Fruit fly (Drosophila melanogaster) whole organism, embryonic: ENCODE results near the gene Drsl2.

Experiments used
- Abd-B ChIP-seq: fragments of 200-800 bp; sonication (Bioruptor generic); optimal IDR thresholded peaks from 2 replicates; lab custom pipeline; 2018; ENCODE audit warnings: missing biosample characterization, mild to moderate bottlenecking, missing genetic modification characterization, moderate library complexity
- CG10959 ChIP-seq: fragments of 200-800 bp; sonication (Bioruptor generic); IDR thresholded peaks from 2 replicates; pipeline ENCODE4 v1.3.6; 2022; ENCODE audit warnings: missing biosample characterization, missing genetic modification characterization
- CG11398 ChIP-seq: fragments of 200-800 bp; sonication (Bioruptor generic); optimal IDR thresholded peaks from 2 replicates; lab custom pipeline; 2016; ENCODE audit warnings: missing biosample characterization, missing genetic modification characterization
- CG12299 ChIP-seq: fragments of 200-800 bp; sonication (Bioruptor generic); optimal IDR thresholded peaks from 2 replicates; lab custom pipeline; 2018; ENCODE audit warnings: missing biosample characterization, mild to moderate bottlenecking, missing genetic modification characterization
- CG13624 ChIP-seq: fragments of 200-800 bp; sonication (Bioruptor generic); optimal IDR thresholded peaks from 2 replicates; lab custom pipeline; 2016; ENCODE audit warnings: missing biosample characterization, missing genetic modification characterization
- CG15696 ChIP-seq: fragments of 200-800 bp; sonication (Bioruptor generic); optimal IDR thresholded peaks from 2 replicates; lab custom pipeline; 2019; ENCODE audit warnings: missing biosample characterization, mild to moderate bottlenecking, missing genetic modification characterization, moderate library complexity
- CG16863 ChIP-seq: fragments of 200-800 bp; sonication (Bioruptor generic); optimal IDR thresholded peaks from 3 replicates; lab custom pipeline; 2016; ENCODE audit warnings: missing biosample characterization, missing genetic modification characterization
- CG17359 ChIP-seq: fragments of 200-800 bp; sonication (Bioruptor generic); optimal IDR thresholded peaks from 3 replicates; lab custom pipeline; 2018; ENCODE audit warnings: missing biosample characterization, mild to moderate bottlenecking, missing genetic modification characterization, moderate library complexity
- CG18599 ChIP-seq: fragments of 200-800 bp; sonication (Bioruptor generic); optimal IDR thresholded peaks from 3 replicates; lab custom pipeline; 2017; ENCODE audit warnings: missing biosample characterization, missing genetic modification characterization, mild to moderate bottlenecking, moderate library complexity, missing genetic modification reagents
- CG32532 ChIP-seq: fragments of 200-800 bp; sonication (Bioruptor generic); IDR thresholded peaks from 2 replicates; pipeline ENCODE4 v1.3.6; 2022; ENCODE audit warnings: missing biosample characterization, missing genetic modification characterization
- CG32767 ChIP-seq: fragments of 200-800 bp; sonication (Bioruptor generic); IDR thresholded peaks from 2 replicates; pipeline ENCODE4 v1.3.6; 2022; ENCODE audit warnings: missing biosample characterization, missing genetic modification characterization
- CG34224 ChIP-seq: fragments of 200-800 bp; sonication (Bioruptor generic); IDR thresholded peaks from 3 replicates; pipeline ENCODE4 v1.3.6; 2022; ENCODE audit warnings: missing biosample characterization, missing genetic modification characterization; ENCODE audit not compliant: partially characterized antibody
- CG3726 ChIP-seq: fragments of 200-800 bp; sonication (Bioruptor generic); IDR thresholded peaks from 3 replicates; pipeline ENCODE4, ENCODE4 v1.3.6; 2022; ENCODE audit warnings: missing biosample characterization, missing genetic modification characterization
- CG5245 ChIP-seq: fragments of 200-800 bp; sonication (Bioruptor generic); optimal IDR thresholded peaks from 3 replicates; lab custom pipeline; 2016; ENCODE audit warnings: missing biosample characterization, missing genetic modification characterization
- CG7372 ChIP-seq: fragments of 200-800 bp; sonication (Bioruptor generic); IDR thresholded peaks from 2 replicates; pipeline ENCODE4 v1.3.6; 2022; ENCODE audit warnings: missing biosample characterization, missing genetic modification characterization
- CG8944 ChIP-seq: fragments of 200-800 bp; sonication (Bioruptor generic); optimal IDR thresholded peaks from 3 replicates; lab custom pipeline; 2016; ENCODE audit warnings: missing biosample characterization, missing genetic modification characterization
- Camta ChIP-seq: fragments of 200-800 bp; sonication (Bioruptor generic); optimal IDR thresholded peaks from 2 replicates; lab custom pipeline; 2016; ENCODE audit warnings: missing biosample characterization, missing genetic modification characterization
- D19A ChIP-seq: fragments of 200-800 bp; optimal IDR thresholded peaks from 3 replicates; lab custom pipeline; 2019; ENCODE audit warnings: missing biosample characterization, mild to moderate bottlenecking, missing genetic modification characterization, moderate library complexity
- Dbx ChIP-seq: fragments of 200-800 bp; sonication (Bioruptor generic); IDR thresholded peaks from 3 replicates; pipeline ENCODE4 v1.3.6; 2022; ENCODE audit warnings: missing biosample characterization, missing genetic modification characterization
- Dip2 ChIP-seq: fragments of 200-800 bp; sonication (Bioruptor generic); IDR thresholded peaks from 2 replicates; pipeline ENCODE4 v1.3.6; 2022; ENCODE audit warnings: missing biosample characterization, missing genetic modification characterization
- Ets97D ChIP-seq: fragments of 200-800 bp; sonication (Bioruptor generic); optimal IDR thresholded peaks from 3 replicates; lab custom pipeline; 2016; ENCODE audit warnings: missing biosample characterization, missing genetic modification characterization
- Gsc ChIP-seq: fragments of 200-800 bp; sonication (Bioruptor generic); IDR thresholded peaks from 2 replicates; pipeline ENCODE4 v1.3.6; 2022; ENCODE audit warnings: missing biosample characterization, missing genetic modification characterization
- Hand ChIP-seq: fragments of 200-800 bp; sonication (Bioruptor generic); optimal IDR thresholded peaks from 2 replicates; lab custom pipeline; 2017; ENCODE audit warnings: mild to moderate bottlenecking, missing biosample characterization, missing genetic modification reagents, missing genetic modification characterization
- Hsf ChIP-seq: fragments of 200-800 bp; sonication (Bioruptor generic); optimal IDR thresholded peaks from 3 replicates; lab custom pipeline; 2016; ENCODE audit warnings: missing biosample characterization, missing genetic modification characterization
- Jarid2 ChIP-seq: fragments of 200-800 bp; sonication (Bioruptor generic); optimal IDR thresholded peaks from 3 replicates; lab custom pipeline; 2017; ENCODE audit warnings: mild to moderate bottlenecking, missing biosample characterization, missing genetic modification reagents, missing genetic modification characterization
- Lhr ChIP-seq: fragments of 200-800 bp; sonication (Bioruptor generic); optimal IDR thresholded peaks from 3 replicates; lab custom pipeline; 2017; ENCODE audit warnings: mild to moderate bottlenecking, missing biosample characterization, missing genetic modification reagents, missing genetic modification characterization
- Oaz ChIP-seq: fragments of 200-800 bp; sonication (Bioruptor generic); IDR thresholded peaks from 2 replicates; pipeline ENCODE4 v1.3.6; 2022; ENCODE audit warnings: missing biosample characterization, missing genetic modification characterization
- Oli ChIP-seq: fragments of 200-800 bp; sonication (Bioruptor generic); optimal IDR thresholded peaks from 2 replicates; lab custom pipeline; 2018; ENCODE audit warnings: missing biosample characterization, mild to moderate bottlenecking, missing genetic modification characterization, moderate library complexity
- PHDP ChIP-seq: fragments of 200-800 bp; sonication (Bioruptor generic); optimal IDR thresholded peaks from 3 replicates; lab custom pipeline; 2018; ENCODE audit warnings: missing biosample characterization, mild to moderate bottlenecking, missing genetic modification characterization, moderate library complexity
- YL-1 ChIP-seq: fragments of 200-800 bp; sonication (Bioruptor generic); optimal IDR thresholded peaks from 3 replicates; lab custom pipeline; 2017; ENCODE audit warnings: missing biosample characterization, mild to moderate bottlenecking, missing genetic modification characterization
- ab ChIP-seq: fragments of 200-800 bp; sonication (Bioruptor generic); optimal IDR thresholded peaks from 2 replicates; lab custom pipeline; 2016; ENCODE audit warnings: missing biosample characterization, missing genetic modification characterization
- az2 ChIP-seq: fragments of 200-800 bp; sonication (Bioruptor generic); optimal IDR thresholded peaks from 3 replicates; lab custom pipeline; 2016; ENCODE audit warnings: missing biosample characterization, missing genetic modification characterization
- ci ChIP-seq: fragments of 200-800 bp; sonication (Bioruptor generic); IDR thresholded peaks from 3 replicates; pipeline ENCODE4 v1.3.6; 2022; ENCODE audit warnings: missing biosample characterization, missing genetic modification characterization
- crc ChIP-seq: fragments of 200-800 bp; sonication (Bioruptor generic); optimal IDR thresholded peaks from 2 replicates; lab custom pipeline; 2016; ENCODE audit warnings: missing biosample characterization, missing genetic modification characterization
- disco-r ChIP-seq: fragments of 200-800 bp; sonication (Bioruptor generic); optimal IDR thresholded peaks from 2 replicates; lab custom pipeline; 2016; ENCODE audit warnings: missing biosample characterization, missing genetic modification characterization
- emc ChIP-seq: fragments of 200-800 bp; sonication (Bioruptor generic); optimal IDR thresholded peaks from 2 replicates; lab custom pipeline; 2016; ENCODE audit warnings: missing biosample characterization, missing genetic modification characterization
- esg ChIP-seq: fragments of 200-800 bp; sonication (Bioruptor generic); conservative IDR thresholded peaks from 2 replicates; pipeline ENCODE4 v1.3.6; 2022; ENCODE audit warnings: missing biosample characterization, missing genetic modification characterization
- ewg ChIP-seq: fragments of 200-800 bp; sonication (Bioruptor generic); optimal IDR thresholded peaks from 3 replicates; lab custom pipeline; 2017; ENCODE audit warnings: mild to moderate bottlenecking, missing biosample characterization, missing genetic modification reagents, missing genetic modification characterization
- ftz-f1 ChIP-seq: fragments of 200-800 bp; sonication (Bioruptor generic); optimal IDR thresholded peaks from 2 replicates; lab custom pipeline; 2016; ENCODE audit warnings: missing biosample characterization, missing genetic modification characterization
- gem ChIP-seq: fragments of 200-800 bp; sonication (Bioruptor generic); optimal IDR thresholded peaks from 2 replicates; lab custom pipeline; 2019; ENCODE audit warnings: missing biosample characterization, mild to moderate bottlenecking, missing genetic modification characterization, moderate library complexity
- klu ChIP-seq: fragments of 200-800 bp; sonication (Bioruptor generic); IDR thresholded peaks from 2 replicates; pipeline ENCODE4 v1.3.6; 2022; ENCODE audit warnings: missing biosample characterization, missing genetic modification characterization
- nau ChIP-seq: fragments of 200-800 bp; sonication (Bioruptor generic); optimal IDR thresholded peaks from 3 replicates; lab custom pipeline; 2017; ENCODE audit warnings: missing biosample characterization, mild to moderate bottlenecking, missing genetic modification characterization, missing genetic modification reagents
- pan ChIP-seq, 4 experiments: fragments of >200 bp in 3 of 4; fragments of 200-800 bp in 1 of 4; sonication (Bioruptor generic) in 1 of 4; optimal IDR thresholded peaks in 3 of 4; IDR thresholded peaks in 1 of 4; 2 replicates each; pipeline versions ENCODE4 v1.3.6 to Lab custom; 2017 to 2022; ENCODE audit warnings: missing biosample characterization in 2 of 4, missing genetic modification characterization in 2 of 4, mixed read lengths in 1 of 4
- pfk ChIP-seq: fragments of 200-800 bp; sonication (Bioruptor generic); optimal IDR thresholded peaks from 2 replicates; lab custom pipeline; 2018; ENCODE audit warnings: missing biosample characterization, mild to moderate bottlenecking, missing genetic modification characterization, moderate library complexity
- psq ChIP-seq: fragments of 200-800 bp; sonication (Bioruptor generic); optimal IDR thresholded peaks from 2 replicates; lab custom pipeline; 2017; ENCODE audit warnings: missing biosample characterization, missing genetic modification characterization
- pum ChIP-seq: fragments of 200-800 bp; sonication (Bioruptor generic); optimal IDR thresholded peaks from 2 replicates; lab custom pipeline; 2016; ENCODE audit warnings: missing biosample characterization, missing genetic modification characterization
- rib ChIP-seq: fragments of 200-800 bp; sonication (Bioruptor generic); IDR thresholded peaks from 2 replicates; pipeline ENCODE4 v1.3.6; 2022; ENCODE audit warnings: missing biosample characterization, missing genetic modification characterization
- run ChIP-seq: fragments of 200-800 bp; sonication (Bioruptor generic); optimal IDR thresholded peaks from 3 replicates; lab custom pipeline; 2018; ENCODE audit warnings: missing biosample characterization, mild to moderate bottlenecking, missing genetic modification characterization
- shn ChIP-seq: fragments of 200-800 bp; sonication (Bioruptor generic); optimal IDR thresholded peaks from 3 replicates; lab custom pipeline; 2016; ENCODE audit warnings: missing biosample characterization, missing genetic modification characterization
- slbo ChIP-seq: fragments of 200-800 bp; sonication (Bioruptor generic); IDR thresholded peaks from 2 replicates; pipeline ENCODE4 v1.3.6; 2022; ENCODE audit warnings: missing biosample characterization, missing genetic modification characterization
- unpg ChIP-seq: fragments of 200-800 bp; sonication (Bioruptor generic); optimal IDR thresholded peaks from 3 replicates; lab custom pipeline; 2018; ENCODE audit warnings: missing biosample characterization, mild to moderate bottlenecking, missing genetic modification characterization, moderate library complexity

Gene Drsl2

dm6 chr3L:3300345-3300744 lies 13.8 kb upstream of the Drsl2 start:
- TF ChIP-seq CG11398 (GFP tag; lab: Kevin White, UChicago) (no peak), crc (GFP tag; lab: Kevin White, UChicago) (peak; percentile 12), ab (no peak), CG34224 (no peak), Camta (GFP tag; lab: Kevin White, UChicago) (peak; percentile 58), CG5245 (peak; percentile 47), pfk (GFP tag; lab: Kevin White, UChicago) (no peak), Hand (no peak), Abd-B (GFP tag; lab: Kevin White, UChicago) (no peak), Oli (tag; lab: Kevin White, UChicago) (peak; percentile 44), Jarid2 (GFP tag; lab: Kevin White, UChicago) (no peak), CG3726 (GFP tag; lab: Robert Waterston, UW) (no peak), Gsc (GFP tag; lab: Robert Waterston, UW) (0 out of 2 replicates have a peak, but pooled peaks have one; percentile 39), Oaz (GFP tag; lab: Robert Waterston, UW) (peak; percentile 67), klu (GFP tag; lab: Robert Waterston, UW) (no peak), pum (GFP tag; lab: Kevin White, UChicago) (peak; percentile 34), unpg (GFP tag; lab: Kevin White, UChicago) (peak; percentile 76), CG32767 (GFP tag; lab: Robert Waterston, UW) (peak; percentile 55; the same call in 1 of the 2 replicates), CG17359 (tag; lab: Kevin White, UChicago) (peak; percentile 84), Dip2 (GFP tag; lab: Robert Waterston, UW) (no peak), esg (peak; percentile 59), ftz-f1 (GFP tag; lab: Kevin White, UChicago) (no peak), CG15696 (no peak), shn (GFP tag; lab: Kevin White, UChicago) (peak; percentile 7), CG16863 (GFP tag; lab: Kevin White, UChicago) (peak; percentile 40), gem (tag; lab: Kevin White, UChicago) (peak; percentile 81), ewg (GFP tag; lab: Kevin White, UChicago) (peak; percentile 14), psq (GFP tag; lab: Kevin White, UChicago) (no peak), CG32532 (GFP tag; lab: Robert Waterston, UW) (no peak), emc (GFP tag; lab: Kevin White, UChicago) (no peak), slbo (GFP tag; lab: Robert Waterston, UW) (peak; percentile 66), Ets97D (no peak), Hsf (GFP tag; lab: Kevin White, UChicago) (peak; percentile 46), CG12299 (peak; percentile 0), Lhr (GFP tag; lab: Kevin White, UChicago) (no peak), CG8944 (no peak), PHDP (tag; lab: Kevin White, UChicago) (no peak), CG10959 (0 out of 2 replicates have a peak, but pooled peaks have one; percentile 38), run (tag; lab: Kevin White, UChicago) (no peak), disco-r (peak; percentile 2), rib (no peak), pan (optimal IDR thresholded peaks at IDR 0.05; lab: Kevin White, UChicago) (no peak), pan (GFP tag; optimal IDR thresholded peaks at IDR 0.05 in 1 of 2, IDR thresholded peaks at IDR 0.05 in 1 of 2) (peak in 1 of 2 experiments; percentile 83), YL-1 (GFP tag; lab: Kevin White, UChicago) (no peak), CG7372 (0 out of 2 replicates have a peak, but pooled peaks have one; percentile 30), az2 (peak; percentile 44), CG18599 (peak; percentile 61), ci (GFP tag; lab: Robert Waterston, UW) (peak; percentile 81), D19A (peak; percentile 52), CG13624 (GFP tag; lab: Kevin White, UChicago) (peak; percentile 35), Dbx (no peak), nau (GFP tag; lab: Kevin White, UChicago) (no peak)
